Worm (Caenorhabditis elegans): ENCODE data around the gene C27D9.1.

- no peak for TF ChIP-seq tab-1 (GFP tag; IDR thresholded peaks at IDR 0.05)
- TF ChIP-seq klf-2 (GFP tag; conservative IDR thresholded peaks at IDR 0.05), result no peak
- no peak for TF ChIP-seq T22C8.4 (GFP tag; IDR thresholded peaks at IDR 0.05)
- no peak for TF ChIP-seq ztf-29 (GFP tag; IDR thresholded peaks at IDR 0.05)
- no peak for TF ChIP-seq ref-1 (GFP tag; conservative IDR thresholded peaks at IDR 0.05)
- no peak for TF ChIP-seq med-1 (GFP tag; optimal IDR thresholded peaks at IDR 0.05; ENCODE audit: insufficient read depth)
- TF ChIP-seq ztf-23 (GFP tag; IDR thresholded peaks at IDR 0.05), result no peak
These were observed 25.4 kb upstream of the C27D9.1 start, which contains the start of gene ttr-41 for ce11 chrII:4727769-4728168.

All from whole organism, midembryonic.